Worm (Caenorhabditis elegans) whole organism, dauer: ENCODE data around the gene ZK616.2.
"Not testable (repeated sequence)": the region's sequence is repeated elsewhere in the genome, so short reads cannot be mapped to it uniquely, and the experiment has no call there.

Experiments used
- unc-62 ChIP-seq: sonication (generic microtip); optimal IDR thresholded peaks from 2 replicates; lab custom pipeline; 2017; ENCODE audit warnings: missing biosample characterization, missing genetic modification reagents, missing genetic modification characterization

Gene ZK616.2

DNA sequence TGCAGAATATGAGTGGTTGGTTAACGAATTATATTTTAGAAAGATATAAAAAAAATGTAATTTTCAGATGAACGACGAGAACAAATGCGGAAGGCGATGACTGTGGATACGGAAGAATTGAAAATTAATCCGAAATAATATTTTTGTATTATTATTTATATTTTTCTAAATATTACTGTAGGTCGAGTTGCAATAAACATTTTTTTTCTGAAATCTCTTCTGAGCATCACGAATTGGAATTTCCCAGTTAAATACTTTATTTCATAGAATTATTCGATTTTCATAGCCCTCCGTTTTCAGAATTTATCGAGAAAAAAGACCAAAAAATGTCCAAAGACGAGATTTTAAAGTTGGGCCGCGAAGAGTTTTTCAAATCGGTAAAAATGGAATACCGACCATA, at the start of gene ZK616.2:
ZK616.2 (plus strand) TSS at position 301 of the 400 bp plus-strand sequence.
- TF ChIP-seq unc-62 (GFP tag; lab: Kevin White, UChicago): no peak

DNA sequence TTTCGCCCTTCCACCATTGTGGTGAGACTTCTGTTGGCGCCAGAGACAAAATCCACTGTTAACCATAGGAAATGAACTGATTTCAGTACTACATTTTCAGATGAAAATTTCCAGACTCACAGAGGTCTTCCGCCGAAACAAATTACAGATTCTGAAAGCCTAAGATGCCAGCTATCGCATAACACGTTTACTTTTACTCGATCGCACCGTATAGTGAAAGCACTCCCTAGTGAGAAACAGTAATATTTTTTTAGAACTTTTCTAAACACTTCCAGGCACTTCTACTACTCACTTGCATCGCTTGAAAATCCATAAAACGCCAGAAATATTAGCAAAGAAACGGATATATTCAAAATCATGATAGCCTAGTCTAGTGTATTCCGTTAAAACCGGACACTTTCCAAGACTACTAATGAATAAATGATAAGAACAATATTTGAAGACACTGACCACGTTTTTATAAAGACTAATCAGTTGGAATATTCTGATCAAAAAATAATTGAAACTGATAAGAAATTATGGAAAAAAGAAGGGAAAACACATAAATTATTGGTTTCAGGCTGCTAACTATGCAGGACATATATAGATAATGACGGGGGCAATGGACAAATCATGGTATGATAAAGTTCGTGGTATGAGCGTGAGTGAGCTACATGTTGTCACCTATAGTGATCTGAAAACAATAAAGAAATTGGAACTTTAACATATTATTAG, 47.0 kb upstream of the ZK616.2 start, which contains the start of gene gba-4:
gba-4 (minus strand) TSS at position 418 of the 714 bp plus-strand sequence.
- TF ChIP-seq unc-62 (GFP tag; lab: Kevin White, UChicago): not testable (repeated sequence)

DNA sequence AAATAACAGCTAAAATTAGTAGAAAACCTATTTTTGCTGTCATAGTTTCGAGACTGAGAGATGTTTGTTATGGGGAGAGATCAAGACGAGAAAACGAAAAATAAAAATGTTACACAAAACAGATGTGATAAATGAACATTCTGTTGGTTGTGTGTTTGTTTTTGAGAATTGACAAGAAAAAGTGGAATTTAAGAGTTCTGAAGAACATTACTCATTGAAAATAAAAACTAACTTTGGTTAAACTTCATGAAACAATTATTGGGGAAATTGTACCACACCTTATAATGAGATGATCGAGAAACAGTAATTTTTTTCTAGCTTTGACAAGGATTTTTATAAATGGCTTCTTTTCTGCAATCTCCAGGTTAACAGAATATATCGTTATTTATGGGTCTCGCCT, 44.3 kb upstream of the ZK616.2 start, which contains the start of gene Y4C6B.7:
Y4C6B.7 (minus strand) TSS at position 101 of the 400 bp plus-strand sequence.
- no peak for TF ChIP-seq unc-62 (GFP tag; lab: Kevin White, UChicago)

DNA sequence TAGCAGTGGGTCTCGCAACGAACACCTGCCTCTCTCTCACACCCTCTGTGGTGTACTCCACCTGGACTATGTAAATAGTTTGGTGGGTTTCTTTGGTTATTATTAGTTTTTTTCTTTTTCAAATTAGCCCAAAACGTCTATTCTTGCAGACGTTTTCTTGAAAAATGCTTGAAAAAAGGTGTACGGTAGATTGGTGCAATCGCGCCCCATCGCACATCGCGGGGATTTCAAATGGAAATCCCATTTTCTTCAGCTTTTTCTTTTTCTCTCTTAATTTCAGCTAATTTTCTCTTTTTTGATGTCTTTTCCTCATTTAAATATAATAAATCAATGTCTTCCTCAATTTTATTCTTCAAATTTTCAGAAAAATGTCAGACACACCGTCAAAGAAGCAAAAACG, 43.5 kb upstream of the ZK616.2 start, which contains the start of gene Y4C6B.1:
Y4C6B.1 (plus strand) TSS at position 365 of the 400 bp plus-strand sequence.
- TF ChIP-seq unc-62 (GFP tag; lab: Kevin White, UChicago): no peak

DNA sequence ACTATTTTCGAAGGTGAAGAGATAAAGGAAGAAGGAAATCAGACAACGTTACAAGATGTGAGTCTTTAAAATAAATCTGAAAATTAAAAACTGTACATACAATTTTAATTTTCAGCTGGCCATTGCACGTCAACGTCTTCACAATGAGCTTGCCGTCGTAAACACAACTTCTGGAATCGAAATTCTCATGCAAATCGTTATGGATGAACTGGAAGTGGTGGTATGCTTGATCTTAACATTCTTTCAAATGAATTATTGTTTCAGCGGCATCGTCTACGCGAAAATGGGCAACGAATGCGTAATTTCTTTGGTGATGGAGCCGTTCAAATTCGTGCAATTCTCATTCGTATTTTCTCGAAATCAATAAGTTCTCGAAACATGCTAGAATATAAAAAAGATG, 43.1 kb upstream of the ZK616.2 start:
- no peak for TF ChIP-seq unc-62 (GFP tag; lab: Kevin White, UChicago)

DNA sequence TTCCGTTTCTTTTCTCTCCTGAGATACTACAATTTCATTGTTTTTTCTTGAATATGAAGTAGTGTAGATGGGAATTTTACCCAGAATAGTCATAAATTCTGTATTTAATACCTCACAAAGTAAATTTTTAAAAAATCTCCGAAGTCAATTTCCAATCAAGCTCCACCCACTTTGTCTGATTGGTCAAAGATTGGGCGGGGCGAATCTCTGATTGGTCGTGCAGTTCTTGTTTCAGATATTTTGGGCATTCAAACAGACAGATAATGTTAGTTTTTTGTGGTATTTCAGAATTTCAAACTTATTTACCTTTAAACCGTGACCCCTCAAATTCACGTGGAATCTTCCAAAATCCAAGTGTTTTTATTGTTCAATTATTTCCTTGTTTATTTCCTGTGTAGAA, 37.1 kb upstream of the ZK616.2 start, which contains the start of gene F41H10.5:
F41H10.5 (plus strand) TSS at position 375 of the 400 bp plus-strand sequence.
- no peak for TF ChIP-seq unc-62 (GFP tag; lab: Kevin White, UChicago)

DNA sequence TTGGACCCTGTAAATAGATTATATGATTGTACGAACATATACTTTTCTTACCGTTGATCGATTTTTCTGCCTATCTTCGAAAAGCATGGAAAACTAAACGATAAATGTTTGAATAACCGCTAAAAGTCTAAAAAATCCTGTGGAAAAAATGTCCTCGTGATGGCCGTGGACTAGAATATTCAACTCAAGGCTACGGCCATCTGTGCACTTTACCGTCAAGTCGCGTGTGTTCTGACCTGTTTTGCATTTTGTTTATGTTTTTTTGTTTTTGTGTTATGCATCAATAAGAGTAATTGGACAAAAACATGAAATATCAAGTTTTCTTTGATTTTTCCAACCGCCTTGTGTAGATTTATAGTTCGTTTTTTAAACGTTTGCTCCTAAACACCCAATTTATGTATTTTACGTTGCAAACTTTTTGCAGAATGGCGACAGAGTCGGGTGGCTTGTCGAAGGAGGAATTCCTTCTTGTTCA, 33.5 kb upstream of the ZK616.2 start, which contains the start of the genes hda-6 and F41H10.4:
hda-6 (minus strand) TSS at position 172 of the 475 bp plus-strand sequence.
F41H10.4 (plus strand) TSS at position 425 of the 475 bp plus-strand sequence.
- no peak for TF ChIP-seq unc-62 (GFP tag; lab: Kevin White, UChicago)

DNA sequence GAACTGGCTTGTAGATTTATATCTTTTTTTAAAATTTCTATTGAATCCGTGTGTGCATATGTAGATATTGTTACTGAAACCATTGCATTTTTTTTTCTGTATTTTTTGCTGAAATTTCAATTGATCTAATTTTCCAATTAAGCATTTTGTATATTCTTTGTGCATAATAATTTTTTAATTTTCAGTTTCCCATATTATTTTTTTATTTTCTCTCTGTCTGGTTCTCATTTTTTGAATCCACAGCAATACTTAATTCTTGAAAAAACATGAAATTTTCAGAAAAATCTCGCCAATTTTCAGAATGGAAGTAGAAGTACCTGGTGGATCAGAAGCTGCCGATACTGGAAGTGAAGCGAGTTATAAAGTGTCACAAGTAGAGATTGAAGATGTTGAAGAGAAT, 31.1 kb upstream of the ZK616.2 start, which contains the start of gene sand-1:
sand-1 (plus strand) TSS at position 301 of the 400 bp plus-strand sequence.
- no peak for TF ChIP-seq unc-62 (GFP tag; lab: Kevin White, UChicago)

DNA sequence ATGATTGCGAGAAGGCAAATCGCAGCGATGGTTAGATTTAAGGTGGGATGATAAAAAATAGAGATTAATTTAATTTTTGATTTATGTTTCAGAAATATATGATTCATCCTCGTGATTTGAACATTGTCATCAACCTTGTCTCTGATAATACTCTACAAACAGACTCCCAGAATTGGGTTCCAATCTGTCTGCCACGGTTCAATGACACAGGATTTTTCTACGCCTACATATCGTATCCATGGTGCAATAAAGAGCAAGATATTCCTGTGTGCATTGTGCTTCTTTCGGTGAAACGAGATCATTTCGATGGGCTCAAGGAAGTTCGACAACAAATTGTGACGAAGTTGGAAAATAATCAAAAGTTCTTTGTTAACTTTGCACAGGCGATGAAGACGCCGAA, 29.7 kb upstream of the ZK616.2 start:
- no peak for TF ChIP-seq unc-62 (GFP tag; lab: Kevin White, UChicago)

DNA sequence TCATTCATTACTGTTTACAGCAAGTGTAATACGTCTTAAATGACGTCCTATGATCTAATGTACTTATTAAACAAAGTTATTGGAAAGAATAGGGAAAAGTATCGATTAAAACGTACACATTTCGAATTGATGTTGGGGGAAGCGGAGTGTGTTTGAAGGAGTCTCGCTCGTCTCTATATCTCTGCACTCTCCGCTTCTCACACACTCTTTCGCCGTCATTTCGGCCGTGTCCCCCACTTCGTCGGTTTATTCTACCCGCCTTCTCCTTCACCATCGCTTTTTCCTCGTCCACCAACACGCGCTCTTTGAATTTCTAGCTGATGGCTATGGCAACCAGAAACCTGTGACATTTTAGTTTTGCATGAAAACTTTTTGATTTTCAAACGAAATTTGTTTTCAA, 28.8 kb upstream of the ZK616.2 start:
- no peak for TF ChIP-seq unc-62 (GFP tag; lab: Kevin White, UChicago)

DNA sequence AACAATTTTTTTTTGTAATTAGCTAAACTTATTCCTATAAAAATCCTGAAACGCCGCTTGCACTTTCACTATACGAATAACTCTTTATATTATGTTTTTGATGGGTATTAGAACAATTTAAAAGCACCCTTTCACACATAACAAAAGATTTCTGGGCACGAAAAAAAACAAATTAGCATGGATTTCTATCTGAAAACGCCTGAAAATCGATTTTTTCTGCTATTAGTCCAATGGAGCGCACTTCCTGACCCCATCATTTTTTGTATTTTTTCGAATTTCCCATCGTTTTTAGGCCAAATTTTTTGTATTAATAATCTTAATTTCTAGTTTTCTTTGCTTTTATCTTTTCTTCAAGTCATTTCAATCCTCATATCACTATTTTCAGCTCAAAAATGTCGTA, 28.2 kb upstream of the ZK616.2 start, which contains the start of gene F41H10.3:
F41H10.3 (plus strand) TSS at position 388 of the 400 bp plus-strand sequence.
- no peak for TF ChIP-seq unc-62 (GFP tag; lab: Kevin White, UChicago)

DNA sequence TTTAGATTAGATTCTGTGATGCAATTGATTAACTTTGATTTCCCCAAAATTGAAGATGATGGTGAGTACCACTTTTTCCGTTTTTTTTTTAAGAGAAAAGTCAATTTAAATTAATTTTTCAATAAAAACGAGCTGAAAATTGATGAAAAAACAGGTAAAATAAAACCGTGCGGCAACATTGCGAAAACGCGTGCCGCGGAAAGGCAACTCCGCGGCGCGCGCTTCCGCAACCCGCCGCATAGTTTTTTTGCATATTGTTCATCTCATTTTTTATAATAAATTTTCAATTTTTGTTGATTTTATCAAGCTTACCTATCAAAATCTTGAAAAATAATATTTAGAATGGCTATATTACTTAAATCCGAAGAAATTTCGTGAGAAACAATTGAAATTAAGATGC, 26.7 kb upstream of the ZK616.2 start:
- TF ChIP-seq unc-62 (GFP tag; lab: Kevin White, UChicago): no peak

DNA sequence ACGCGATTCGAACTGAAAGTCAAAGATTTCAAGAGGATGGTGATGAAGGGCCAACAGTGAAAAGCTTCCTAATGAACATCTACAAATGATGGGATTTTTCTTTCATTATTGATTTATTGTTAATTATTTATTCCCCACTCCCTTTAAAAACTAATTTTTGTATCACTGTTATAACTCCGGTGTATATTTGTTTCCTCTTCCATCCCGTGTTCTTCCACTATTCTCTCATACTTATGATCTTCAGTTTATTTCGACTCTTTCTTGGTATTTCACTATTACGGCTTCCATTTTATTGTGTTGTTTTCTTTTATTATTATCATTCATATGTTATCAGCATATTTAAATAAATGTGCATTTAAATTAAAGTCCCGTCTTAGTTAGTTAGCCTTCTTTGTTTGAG, 23.3 kb upstream of the ZK616.2 start:
- TF ChIP-seq unc-62 (GFP tag; lab: Kevin White, UChicago): no peak

DNA sequence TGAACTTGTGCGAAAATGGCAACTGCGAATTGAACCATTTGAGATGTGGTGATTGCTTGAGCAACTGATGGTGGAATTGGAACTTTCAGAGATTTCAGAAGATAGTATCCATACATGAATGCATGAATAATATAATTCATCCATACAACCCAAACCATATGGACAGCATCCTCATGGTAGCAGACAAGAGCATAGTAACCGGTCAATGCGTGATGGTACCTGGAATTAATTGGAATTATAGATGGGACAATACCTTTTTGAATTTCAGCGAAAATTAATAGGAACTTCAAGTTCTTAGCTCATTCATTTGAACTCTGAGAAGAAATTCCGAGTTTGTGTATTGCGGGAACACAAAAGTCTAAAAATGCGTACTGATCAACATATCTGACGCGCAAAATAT, 22.7 kb upstream of the ZK616.2 start:
- TF ChIP-seq unc-62 (GFP tag; lab: Kevin White, UChicago): no peak

DNA sequence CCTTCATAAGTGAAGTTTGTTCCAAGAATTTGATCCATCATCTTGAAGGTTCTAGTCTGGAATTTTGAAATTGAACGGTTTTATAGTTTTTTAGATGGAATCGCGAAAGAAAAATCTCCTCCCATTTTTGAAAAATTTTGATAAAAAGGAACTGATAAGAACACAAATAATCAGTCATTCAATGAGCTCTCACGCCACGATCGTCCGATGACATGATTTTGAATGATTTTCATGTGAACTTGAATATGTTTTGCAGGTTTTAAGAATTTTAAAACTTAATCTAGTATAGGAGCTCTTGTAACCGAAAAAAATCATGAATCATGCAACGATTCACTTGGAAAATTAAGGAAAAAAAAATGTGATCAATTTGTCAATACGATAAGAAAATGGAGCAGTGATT, 20.6 kb upstream of the ZK616.2 start, which contains the start of gene elo-5:
elo-5 (minus strand) TSS at position 56 of the 400 bp plus-strand sequence.
- TF ChIP-seq unc-62 (GFP tag; lab: Kevin White, UChicago): no peak

DNA sequence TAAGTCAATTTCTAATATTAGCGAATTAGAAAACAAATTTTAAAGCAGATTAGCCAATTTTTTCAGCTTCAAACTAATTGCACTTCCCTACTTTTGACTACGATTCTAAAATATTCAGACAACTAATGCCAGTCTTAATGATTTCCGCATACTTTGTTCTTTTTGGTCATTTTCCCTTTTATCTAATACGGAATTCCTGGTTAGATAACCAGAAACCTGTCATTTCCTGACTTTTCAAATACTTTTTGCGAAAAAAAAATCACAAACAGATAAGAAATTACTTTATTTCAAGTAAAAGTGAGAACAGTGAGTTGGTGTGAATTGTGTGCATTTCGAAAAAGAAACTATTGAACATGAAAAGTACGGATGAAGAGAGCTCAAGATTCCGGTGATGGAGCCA, 17.5 kb upstream of the ZK616.2 start:
- no peak for TF ChIP-seq unc-62 (GFP tag; lab: Kevin White, UChicago)
